Fruit fly (Drosophila melanogaster) whole organism, adult: Measurements from ENCODE around the gene Ir67b.

Experiments used
- CG11617 ChIP-seq: fragments of 200-800 bp; sonication (Bioruptor generic); optimal IDR thresholded peaks from 2 replicates; lab custom pipeline; 2017; ENCODE audit warnings: mild to moderate bottlenecking, missing biosample characterization, missing genetic modification reagents, missing genetic modification characterization
- CG12768 ChIP-seq: fragments of 200-800 bp; sonication (Bioruptor generic); optimal IDR thresholded peaks from 2 replicates; lab custom pipeline; 2017; ENCODE audit warnings: missing biosample characterization, missing genetic modification characterization, mild to moderate bottlenecking, moderate library complexity, missing genetic modification reagents
- CG14711 ChIP-seq: fragments of 200-800 bp; sonication (Bioruptor generic); optimal IDR thresholded peaks from 2 replicates; lab custom pipeline; 2018; ENCODE audit warnings: missing biosample characterization, mild to moderate bottlenecking, missing genetic modification characterization, moderate library complexity
- CG1620 ChIP-seq: fragments of 200-800 bp; sonication (Bioruptor generic); optimal IDR thresholded peaks from 2 replicates; lab custom pipeline; 2016; ENCODE audit warnings: missing biosample characterization, missing genetic modification characterization
- CG33017 ChIP-seq: fragments of 200-800 bp; sonication (Bioruptor generic); optimal IDR thresholded peaks from 2 replicates; lab custom pipeline; 2018; ENCODE audit warnings: missing biosample characterization, mild to moderate bottlenecking, missing genetic modification characterization, moderate library complexity
- CG5204 ChIP-seq: fragments of 200-800 bp; sonication (Bioruptor generic); optimal IDR thresholded peaks from 2 replicates; lab custom pipeline; 2016; ENCODE audit warnings: missing biosample characterization, missing genetic modification characterization
- CG7045 ChIP-seq: fragments of 200-800 bp; sonication (Bioruptor generic); optimal IDR thresholded peaks from 2 replicates; lab custom pipeline; 2017; ENCODE audit warnings: missing biosample characterization, mild to moderate bottlenecking, missing genetic modification characterization
- CG7101 ChIP-seq: fragments of 200-800 bp; sonication (Bioruptor generic); optimal IDR thresholded peaks from 2 replicates; lab custom pipeline; 2018; ENCODE audit warnings: missing biosample characterization, mild to moderate bottlenecking, missing genetic modification characterization, moderate library complexity
- Clk ChIP-seq: fragments of 200-800 bp; sonication (Bioruptor generic); optimal IDR thresholded peaks from 2 replicates; lab custom pipeline; 2017; ENCODE audit warnings: missing biosample characterization, missing genetic modification characterization
- Crg-1 ChIP-seq: fragments of 200-800 bp; sonication (Bioruptor generic); optimal IDR thresholded peaks from 2 replicates; lab custom pipeline; 2016; ENCODE audit warnings: missing biosample characterization, missing genetic modification characterization
- Hr96 ChIP-seq: fragments of 200-800 bp; sonication (Bioruptor generic); optimal IDR thresholded peaks from 2 replicates; lab custom pipeline; 2016; ENCODE audit warnings: missing biosample characterization, missing genetic modification characterization
- Mnt ChIP-seq: fragments of 200-800 bp; sonication (Bioruptor generic); optimal IDR thresholded peaks from 2 replicates; lab custom pipeline; 2016; ENCODE audit warnings: missing biosample characterization, mild to moderate bottlenecking, missing genetic modification characterization
- bab1 ChIP-seq: fragments of 200-800 bp; sonication (Bioruptor generic); optimal IDR thresholded peaks from 3 replicates; lab custom pipeline; 2019; ENCODE audit warnings: missing biosample characterization, mild to moderate bottlenecking, missing genetic modification characterization, moderate library complexity
- cic ChIP-seq: fragments of 200-800 bp; sonication (Bioruptor generic); optimal IDR thresholded peaks from 2 replicates; lab custom pipeline; 2017; ENCODE audit warnings: missing biosample characterization, mild to moderate bottlenecking, missing genetic modification characterization, moderate library complexity
- cnc ChIP-seq, 2 experiments: fragments of >200 bp; optimal IDR thresholded peaks; 2 replicates each; lab custom pipeline; 2017
- kay ChIP-seq: fragments of 200-800 bp; sonication (Bioruptor generic); peaks from one replicate; lab custom pipeline; 2016; ENCODE audit warnings: missing biosample characterization, missing genetic modification characterization, borderline replicate concordance
- ovo ChIP-seq: fragments of 200-800 bp; sonication (Bioruptor generic); optimal IDR thresholded peaks from 2 replicates; lab custom pipeline; 2016; ENCODE audit warnings: missing biosample characterization, missing genetic modification characterization
- pad ChIP-seq: fragments of 200-800 bp; sonication (Bioruptor generic); optimal IDR thresholded peaks from 3 replicates; lab custom pipeline; 2017; ENCODE audit warnings: missing biosample characterization, missing genetic modification characterization, mild to moderate bottlenecking, moderate library complexity, missing genetic modification reagents
- tj ChIP-seq: fragments of 200-800 bp; sonication (Bioruptor generic); optimal IDR thresholded peaks from 3 replicates; lab custom pipeline; 2017; ENCODE audit warnings: missing biosample characterization, mild to moderate bottlenecking, missing genetic modification characterization, moderate library complexity
- toe ChIP-seq: fragments of 200-800 bp; sonication (Bioruptor generic); optimal IDR thresholded peaks from 2 replicates; lab custom pipeline; 2016; ENCODE audit warnings: missing biosample characterization, missing genetic modification characterization

The Ir67b gene

DNA sequence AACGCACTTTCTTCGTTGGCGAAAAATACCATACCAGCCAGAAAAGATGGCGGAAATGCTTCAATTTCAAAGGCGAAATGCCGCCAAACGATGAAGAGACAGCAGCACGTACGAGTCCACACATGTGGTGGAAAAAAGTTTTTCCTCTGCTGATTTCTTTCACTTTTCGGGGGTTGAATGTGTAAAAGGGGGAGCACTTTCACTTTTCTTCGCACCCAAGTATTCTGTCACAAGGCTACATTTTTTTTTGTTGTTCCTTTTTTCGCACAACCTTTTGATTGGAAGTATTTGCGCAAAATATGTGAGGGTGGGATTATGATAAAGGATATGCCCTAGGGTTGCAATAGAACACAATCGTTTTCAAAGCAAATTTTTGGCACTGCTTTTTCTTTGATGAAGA is 22.3 kb downstream of the Ir67b start:
- TF ChIP-seq CG7101 (tag; lab: Kevin White, UChicago), result no peak
- TF ChIP-seq CG7045, result no peak
- TF ChIP-seq cic, result no peak
- no peak for TF ChIP-seq CG14711 (tag; lab: Kevin White, UChicago)
- no peak for TF ChIP-seq Crg-1 (GFP tag; lab: Kevin White, UChicago)
- TF ChIP-seq CG1620 (GFP tag; lab: Kevin White, UChicago), result no peak

DNA sequence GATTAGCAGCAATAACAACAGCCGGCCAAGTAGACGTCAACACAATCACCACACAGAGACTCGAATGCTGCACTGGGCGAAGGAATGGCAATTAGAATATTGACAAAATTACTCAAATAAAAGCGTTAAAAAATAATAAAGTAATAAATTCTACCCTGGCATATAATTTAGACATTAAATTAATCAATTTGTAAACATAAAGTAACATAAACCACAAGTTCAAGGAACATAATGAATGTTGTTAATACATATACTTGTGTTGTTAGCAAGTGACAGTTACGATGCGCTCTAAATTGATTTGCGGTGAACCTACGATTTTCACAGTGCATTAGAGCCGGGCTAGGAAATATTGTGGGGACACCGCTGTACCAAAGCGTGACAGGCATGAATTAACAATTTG is 24.0 kb downstream of the Ir67b start:
- TF ChIP-seq toe (no peak), Clk (GFP tag; lab: Kevin White, UChicago) (no peak)

DNA sequence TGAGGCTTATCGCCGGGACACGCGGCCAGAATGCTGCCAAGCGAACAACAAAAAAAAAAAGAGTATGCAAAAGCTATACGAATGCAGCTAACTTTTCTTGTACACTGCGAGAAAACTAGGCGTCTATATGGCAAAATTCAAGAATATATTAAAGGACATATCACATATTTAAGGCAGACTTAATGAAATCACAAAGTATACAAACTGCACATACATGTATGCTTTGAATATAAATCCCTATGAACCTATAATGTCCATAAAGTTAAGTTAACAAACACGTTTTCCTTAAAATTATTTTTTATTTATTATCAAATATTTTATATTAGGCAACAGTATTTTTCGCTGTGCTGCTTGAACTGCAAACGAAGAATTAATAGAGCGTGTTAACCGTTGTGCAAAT is 33.1 kb downstream of the Ir67b start:
- TF ChIP-seq CG5204 (GFP tag; lab: Kevin White, UChicago) (no peak), bab1 (no peak), CG1620 (GFP tag; lab: Kevin White, UChicago) (no peak), Hr96 (GFP tag; lab: Kevin White, UChicago) (no peak), Crg-1 (GFP tag; lab: Kevin White, UChicago) (no peak), CG14711 (tag; lab: Kevin White, UChicago) (no peak), ovo (GFP tag; lab: Kevin White, UChicago) (no peak), CG33017 (tag; lab: Kevin White, UChicago) (no peak), CG7101 (tag; lab: Kevin White, UChicago) (no peak), pad (no peak)

DNA sequence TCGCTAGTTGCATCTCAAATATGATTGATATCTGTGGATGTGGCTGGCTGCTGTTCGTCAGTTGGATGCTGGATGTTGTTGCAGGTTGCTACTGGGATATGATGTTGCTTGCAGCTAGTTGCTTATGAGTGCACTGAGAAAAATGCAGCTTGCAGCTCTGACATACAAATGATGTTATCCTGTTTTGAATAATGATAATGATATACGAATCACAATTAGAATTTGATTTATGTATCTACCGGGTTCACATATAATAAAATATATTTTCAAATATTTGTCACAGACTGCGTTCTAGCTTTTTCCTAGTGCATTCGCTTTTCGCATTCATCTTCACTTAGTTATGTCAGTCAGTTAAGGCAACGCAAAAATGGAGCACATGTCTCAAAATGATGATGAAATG is 35.3 kb downstream of the Ir67b start:
- TF ChIP-seq Hr96 (GFP tag; lab: Kevin White, UChicago), result no peak
- no peak for TF ChIP-seq Clk (GFP tag; lab: Kevin White, UChicago)
- no peak for TF ChIP-seq Mnt (GFP tag; lab: Kevin White, UChicago)
- TF ChIP-seq CG7045, result no peak
- TF ChIP-seq CG14711 (tag; lab: Kevin White, UChicago), result no peak
- TF ChIP-seq CG33017 (tag; lab: Kevin White, UChicago), result no peak

DNA sequence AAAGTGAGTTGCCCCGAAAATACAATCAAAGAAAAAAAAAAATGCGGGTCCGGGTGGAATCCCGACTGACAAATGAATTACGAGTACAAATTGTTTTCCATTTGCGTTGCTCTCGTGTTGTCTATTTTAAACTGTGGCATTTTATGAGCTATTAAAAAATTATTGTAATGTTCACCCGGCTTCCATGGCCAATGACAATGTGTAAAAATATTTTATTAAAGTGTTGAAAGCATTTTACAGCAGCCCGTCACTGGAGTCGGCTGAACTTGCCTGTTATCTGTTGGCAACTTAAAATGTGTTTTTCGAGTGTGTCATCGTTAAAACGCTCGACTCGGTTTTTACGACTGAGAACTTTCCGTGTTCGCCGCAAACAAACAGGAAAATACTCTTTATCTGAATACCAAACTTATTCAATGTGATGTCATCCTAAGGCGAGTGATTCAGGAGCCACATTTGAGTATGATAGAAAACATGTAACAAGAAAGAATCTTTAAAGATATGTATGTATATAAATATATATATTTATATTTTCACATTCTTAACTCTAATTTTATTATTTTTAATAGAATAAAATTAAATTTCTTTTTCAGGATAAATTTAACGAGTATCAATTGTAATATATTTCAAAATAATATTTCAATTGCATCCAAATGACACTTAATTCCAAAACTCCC is 39.1 kb downstream of the Ir67b start:
- no peak for TF ChIP-seq cic

DNA sequence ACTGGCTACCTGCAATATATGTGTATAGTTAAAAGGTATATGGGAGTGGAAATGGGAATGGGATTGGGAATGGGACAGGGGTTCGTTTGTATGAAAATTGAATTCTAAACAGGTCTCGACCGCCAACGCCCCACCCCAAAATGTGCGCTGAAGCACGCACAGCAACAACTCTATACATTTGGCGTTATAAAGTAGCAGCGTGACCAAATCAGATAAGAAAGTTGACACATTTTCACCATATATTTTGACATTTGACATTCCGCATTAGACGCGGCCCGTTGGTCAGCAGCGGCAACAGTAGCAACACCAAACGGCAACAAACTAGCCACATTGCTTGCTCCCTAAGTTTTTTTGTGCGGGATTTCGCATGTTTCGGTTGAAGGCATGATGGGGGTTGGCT is 39.7 kb downstream of the Ir67b start:
- TF ChIP-seq tj, result no peak
- TF ChIP-seq cnc (optimal IDR thresholded peaks at IDR 0.05; lab: Kevin White, UChicago), result no peak
- TF ChIP-seq Crg-1 (GFP tag; lab: Kevin White, UChicago), result no peak
- TF ChIP-seq Mnt (GFP tag; lab: Kevin White, UChicago), result no peak
- no peak for TF ChIP-seq CG7101 (tag; lab: Kevin White, UChicago)
- no peak for TF ChIP-seq CG11617 (GFP tag; lab: Kevin White, UChicago)
- no peak for TF ChIP-seq kay
- no peak for TF ChIP-seq bab1
- TF ChIP-seq Clk (GFP tag; lab: Kevin White, UChicago), result no peak
- no peak for TF ChIP-seq CG33017 (tag; lab: Kevin White, UChicago)
- no peak for TF ChIP-seq CG7045
- no peak for TF ChIP-seq cic
- no peak for TF ChIP-seq CG12768 (GFP tag; lab: Kevin White, UChicago)

DNA sequence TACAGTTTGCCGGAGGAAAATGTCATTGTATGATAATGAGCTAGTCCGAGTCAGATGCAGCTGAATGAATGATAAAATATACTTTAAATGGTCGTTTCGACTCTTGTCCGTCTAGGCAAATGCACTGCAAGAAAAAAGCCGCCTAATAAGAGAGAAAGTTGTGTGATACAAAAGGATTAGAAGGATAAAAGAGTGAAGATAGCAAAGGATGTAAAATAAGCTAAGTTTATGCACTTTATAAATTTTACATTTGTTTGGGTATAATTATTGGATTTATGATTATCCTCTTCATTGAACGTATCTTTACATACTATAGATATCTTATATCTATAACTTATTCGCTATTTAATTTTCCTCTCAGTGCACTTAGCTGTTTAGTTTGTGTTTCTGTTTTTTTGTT is 40.8 kb downstream of the Ir67b start:
- TF ChIP-seq bab1 (no peak), cnc (optimal IDR thresholded peaks at IDR 0.05; lab: Kevin White, UChicago) (no peak), ovo (GFP tag; lab: Kevin White, UChicago) (no peak), CG33017 (tag; lab: Kevin White, UChicago) (no peak), kay (no peak), CG11617 (GFP tag; lab: Kevin White, UChicago) (no peak), cic (no peak), Hr96 (GFP tag; lab: Kevin White, UChicago) (no peak), tj (no peak), pad (no peak), Crg-1 (GFP tag; lab: Kevin White, UChicago) (no peak), CG7101 (tag; lab: Kevin White, UChicago) (no peak), Clk (GFP tag; lab: Kevin White, UChicago) (no peak), toe (no peak), CG1620 (GFP tag; lab: Kevin White, UChicago) (no peak), CG14711 (tag; lab: Kevin White, UChicago) (no peak), CG7045 (no peak), CG12768 (GFP tag; lab: Kevin White, UChicago) (no peak), Mnt (GFP tag; lab: Kevin White, UChicago) (no peak), CG5204 (GFP tag; lab: Kevin White, UChicago) (no peak)

DNA sequence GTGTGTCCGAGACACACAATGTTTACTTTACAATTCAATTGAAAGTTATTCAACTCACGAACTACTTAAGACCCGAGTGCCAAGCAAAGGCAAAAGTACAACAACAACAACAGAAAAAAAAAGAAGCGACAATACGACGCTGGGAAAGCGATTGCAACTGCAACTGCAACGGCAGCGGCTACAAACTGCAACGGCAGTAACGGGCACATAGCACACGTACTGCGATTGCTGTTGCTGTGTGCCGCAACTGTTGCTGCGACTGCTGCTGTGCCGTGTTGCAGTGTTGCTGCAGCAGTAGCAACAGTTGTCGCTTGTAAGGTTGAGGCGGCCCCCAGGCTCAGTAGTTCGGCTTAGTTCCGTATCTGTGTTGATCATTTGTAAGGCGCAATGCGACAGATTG is 41.9 kb downstream of the Ir67b start:
- no peak for TF ChIP-seq CG5204 (GFP tag; lab: Kevin White, UChicago)
- TF ChIP-seq kay, result no peak
- no peak for TF ChIP-seq Mnt (GFP tag; lab: Kevin White, UChicago)
- no peak for TF ChIP-seq tj
- no peak for TF ChIP-seq CG1620 (GFP tag; lab: Kevin White, UChicago)
- no peak for TF ChIP-seq bab1
